Worm (Caenorhabditis elegans) whole organism, L4 larva: ENCODE data around the gene ZC116.5.
A peak's percentile ranks its signal among the peaks of the same experiment; 100 is the strongest.

Experiments
- F26F4.8 ChIP-seq: fragments of 200-800 bp; sonication (Bioruptor generic); conservative IDR thresholded peaks from 2 replicates; pipeline ENCODE4 v1.3.6; 2022; ENCODE audit warnings: missing genetic modification characterization, missing compliant biosample characterization
- F44E2.7 ChIP-seq: fragments of 200-800 bp; sonication (Bioruptor generic); IDR thresholded peaks from 2 replicates; pipeline ENCODE4 v2.1.2; 2022; ENCODE audit warnings: missing genetic modification characterization, missing compliant biosample characterization
- T26A8.4 ChIP-seq: fragments of 200-800 bp; sonication (Bioruptor generic); IDR thresholded peaks from 2 replicates; pipeline ENCODE4 v1.3.6; 2022; ENCODE audit warnings: missing genetic modification characterization, missing compliant biosample characterization
- ZK337.2 ChIP-seq: fragments of 200-800 bp; sonication (Bioruptor generic); IDR thresholded peaks from 2 replicates; pipeline ENCODE4 v1.3.6; 2022; ENCODE audit warnings: missing genetic modification reagents, missing genetic modification characterization, missing compliant biosample characterization
- ama-1 ChIP-seq: fragments of 150-350 bp; optimal IDR thresholded peaks from 2 replicates; lab custom pipeline; 2014; ENCODE audit warnings: inconsistent platforms, mixed read lengths
- attf-4 ChIP-seq: sonication (generic microtip); optimal IDR thresholded peaks from 3 replicates; lab custom pipeline; 2017; ENCODE audit warnings: missing biosample characterization, missing genetic modification characterization
- ceh-20 ChIP-seq: fragments of 200-800 bp; sonication (Bioruptor generic); IDR thresholded peaks from 2 replicates; pipeline ENCODE4 v1.3.6; 2022; ENCODE audit warnings: missing genetic modification reagents, missing genetic modification characterization, missing compliant biosample characterization
- ceh-62 ChIP-seq: sonication (generic microtip); optimal IDR thresholded peaks from 2 replicates; lab custom pipeline; 2017; ENCODE audit warnings: missing biosample characterization, missing genetic modification characterization
- daf-12 ChIP-seq: fragments of 150-350 bp; optimal IDR thresholded peaks from 2 replicates; lab custom pipeline; 2014; ENCODE audit warnings: missing biosample characterization, missing genetic modification reagents, missing genetic modification characterization
- daf-16 ChIP-seq, 3 experiments: sonication (generic microtip); optimal IDR thresholded peaks; 2 replicates each; lab custom pipeline; 2016 to 2017; ENCODE audit warnings: missing genetic modification characterization in 3 of 3, missing genetic modification reagents in 3 of 3, mild to moderate bottlenecking in 2 of 3, missing compliant biosample characterization in 2 of 3, missing biosample characterization in 1 of 3, moderate library complexity in 1 of 3
- dmd-8 ChIP-seq: fragments of 200-800 bp; sonication (Bioruptor generic); IDR thresholded peaks from 2 replicates; pipeline ENCODE4 v1.3.6; 2022; ENCODE audit warnings: missing genetic modification characterization, missing compliant biosample characterization
- dmd-9 ChIP-seq: fragments of 200-800 bp; sonication (Bioruptor generic); IDR thresholded peaks from 2 replicates; pipeline ENCODE4 v1.3.6; 2022; ENCODE audit warnings: missing genetic modification reagents, missing genetic modification characterization, missing compliant biosample characterization
- dpl-1 ChIP-seq: fragments of 150-350 bp; optimal IDR thresholded peaks from 2 replicates; lab custom pipeline; 2014; ENCODE audit warnings: missing biosample characterization, missing genetic modification reagents, missing genetic modification characterization
- dve-1 ChIP-seq: sonication (generic microtip); optimal IDR thresholded peaks from 2 replicates; lab custom pipeline; 2017; ENCODE audit warnings: antibody characterized with exemption, mild to moderate bottlenecking, missing genetic modification characterization, missing compliant biosample characterization; ENCODE audit not compliant: insufficient read depth
- egl-27 ChIP-seq: sonication (generic microtip); optimal IDR thresholded peaks from 3 replicates; lab custom pipeline; 2017; ENCODE audit warnings: missing biosample characterization, missing genetic modification reagents, missing genetic modification characterization
- egl-43 ChIP-seq: fragments of 200-800 bp; sonication (Bioruptor generic); IDR thresholded peaks from 2 replicates; pipeline ENCODE4 v1.3.6; 2022; ENCODE audit warnings: missing genetic modification reagents, missing genetic modification characterization, missing compliant biosample characterization
- fkh-10 ChIP-seq: fragments of 150-350 bp; optimal IDR thresholded peaks from 2 replicates; lab custom pipeline; 2014; ENCODE audit warnings: missing biosample characterization, missing genetic modification reagents, missing genetic modification characterization
- gei-8 ChIP-seq: fragments of 200-800 bp; sonication (Bioruptor generic); optimal IDR thresholded peaks from 2 replicates; lab custom pipeline; 2018; ENCODE audit warnings: mild to moderate bottlenecking, missing genetic modification characterization, missing compliant biosample characterization
- hif-1 ChIP-seq, 2 experiments: sonication (generic microtip); optimal IDR thresholded peaks; 2 replicates each; lab custom pipeline; 2016 to 2017; ENCODE audit warnings: missing compliant biosample characterization in 2 of 2, missing genetic modification characterization in 2 of 2, missing genetic modification reagents in 2 of 2, missing genotype in 2 of 2, mild to moderate bottlenecking in 1 of 2
- hlh-11 ChIP-seq: fragments of 200-800 bp; sonication (Bioruptor generic); optimal IDR thresholded peaks from 2 replicates; lab custom pipeline; 2018; ENCODE audit warnings: mild to moderate bottlenecking, missing genetic modification characterization, missing compliant biosample characterization
- hlh-30 ChIP-seq: sonication (generic microtip); optimal IDR thresholded peaks from 2 replicates; lab custom pipeline; 2017; ENCODE audit warnings: antibody characterized with exemption, mild to moderate bottlenecking, missing genetic modification characterization, missing compliant biosample characterization; ENCODE audit not compliant: insufficient read depth
- hmg-1.1 ChIP-seq: fragments of 200-800 bp; sonication (Bioruptor generic); IDR thresholded peaks from 2 replicates; pipeline ENCODE4 v1.3.6; 2022; ENCODE audit warnings: missing genetic modification reagents, missing genetic modification characterization, missing compliant biosample characterization
- lim-7 ChIP-seq: fragments of 200-800 bp; sonication (Bioruptor generic); IDR thresholded peaks from 2 replicates; pipeline ENCODE4 v1.3.6; 2022; ENCODE audit warnings: missing genetic modification characterization, missing compliant biosample characterization
- lin-13 ChIP-seq: fragments of 150-350 bp; optimal IDR thresholded peaks from 2 replicates; lab custom pipeline; 2014; ENCODE audit warnings: missing biosample characterization, missing genetic modification reagents, missing genetic modification characterization
- lir-3 ChIP-seq: sonication (generic microtip); optimal IDR thresholded peaks from 2 replicates; lab custom pipeline; 2016; ENCODE audit warnings: mild to moderate bottlenecking, missing genetic modification characterization, missing compliant biosample characterization
- madf-9 ChIP-seq: fragments of 200-800 bp; sonication (Bioruptor generic); conservative IDR thresholded peaks from 2 replicates; pipeline ENCODE4 v1.3.6; 2022; ENCODE audit warnings: missing genetic modification reagents, missing genetic modification characterization, missing compliant biosample characterization
- mdl-1 ChIP-seq, 2 experiments: fragments of 150-350 bp in 1 of 2; sonication (generic microtip) in 1 of 2; optimal IDR thresholded peaks; 2 replicates each; lab custom pipeline; 2014 to 2017; ENCODE audit warnings: missing biosample characterization in 2 of 2, missing genetic modification characterization in 2 of 2
- mdt-29 ChIP-seq: fragments of 200-800 bp; sonication (Bioruptor generic); IDR thresholded peaks from 2 replicates; pipeline ENCODE4 v1.3.6; 2022; ENCODE audit warnings: missing genetic modification reagents, missing genetic modification characterization, missing compliant biosample characterization
- mep-1 ChIP-seq: fragments of 150-350 bp; sonication (generic microtip); optimal IDR thresholded peaks from 3 replicates; lab custom pipeline; 2014; ENCODE audit warnings: missing biosample characterization, missing genetic modification characterization
- mes-2 ChIP-seq: sonication (generic microtip); optimal IDR thresholded peaks from 2 replicates; lab custom pipeline; 2016; ENCODE audit warnings: missing genotype, mild to moderate bottlenecking, missing genetic modification characterization, missing compliant biosample characterization; ENCODE audit not compliant: poor library complexity, severe bottlenecking
- mxl-2 ChIP-seq: fragments of 200-800 bp; sonication (Bioruptor generic); conservative IDR thresholded peaks from 2 replicates; pipeline ENCODE4 v1.3.6; 2022; ENCODE audit warnings: missing genetic modification reagents, missing genetic modification characterization, missing compliant biosample characterization
- mxl-3 ChIP-seq: fragments of 200-800 bp; sonication (Bioruptor generic); optimal IDR thresholded peaks from 2 replicates; lab custom pipeline; 2018; ENCODE audit warnings: mild to moderate bottlenecking, missing genetic modification characterization, missing compliant biosample characterization
- nhr-237 ChIP-seq: sonication (generic microtip); optimal IDR thresholded peaks from 2 replicates; lab custom pipeline; 2017; ENCODE audit warnings: missing biosample characterization, missing genetic modification characterization
- nhr-42 ChIP-seq: fragments of 200-800 bp; sonication (Bioruptor generic); IDR thresholded peaks from 2 replicates; pipeline ENCODE4 v1.3.6; 2022; ENCODE audit warnings: missing genetic modification characterization, missing compliant biosample characterization
- nhr-48 ChIP-seq: sonication (generic microtip); optimal IDR thresholded peaks from 2 replicates; lab custom pipeline; 2016; ENCODE audit warnings: mild to moderate bottlenecking, missing genetic modification characterization, missing compliant biosample characterization
- nhr-76 ChIP-seq: fragments of 150-350 bp; optimal IDR thresholded peaks from 2 replicates; lab custom pipeline; 2014; ENCODE audit warnings: missing biosample characterization, missing genetic modification characterization
- pha-4 ChIP-seq, 2 experiments: fragments of 150-350 bp in 1 of 2; fragments of 200-800 bp in 1 of 2; sonication (Bioruptor generic) in 1 of 2; IDR thresholded peaks in 1 of 2; optimal IDR thresholded peaks in 1 of 2; 2 replicates each; pipeline versions ENCODE4 v1.3.6 to Lab custom; 2014 to 2022; ENCODE audit warnings: missing genetic modification characterization in 2 of 2, missing genetic modification reagents in 2 of 2, missing biosample characterization in 1 of 2, missing compliant biosample characterization in 1 of 2
- php-3 ChIP-seq: fragments of 200-800 bp; sonication (Bioruptor generic); IDR thresholded peaks from 2 replicates; pipeline ENCODE4 v1.3.6; 2022; ENCODE audit warnings: missing genetic modification reagents, missing genetic modification characterization, missing compliant biosample characterization
- sdz-12 ChIP-seq: fragments of 200-800 bp; sonication (Bioruptor generic); optimal IDR thresholded peaks from 2 replicates; lab custom pipeline; 2018; ENCODE audit warnings: mild to moderate bottlenecking, missing genetic modification characterization, missing compliant biosample characterization
- skn-1 ChIP-seq: fragments of 150-350 bp; optimal IDR thresholded peaks from 2 replicates; lab custom pipeline; 2014; ENCODE audit warnings: missing biosample characterization, missing genetic modification characterization
- snpc-1.2 ChIP-seq: fragments of 200-800 bp; sonication (Bioruptor generic); IDR thresholded peaks from 2 replicates; pipeline ENCODE4 v1.3.6; 2022; ENCODE audit warnings: missing genetic modification reagents, missing genetic modification characterization, missing compliant biosample characterization
- snpc-4 ChIP-seq: fragments of 150-350 bp; optimal IDR thresholded peaks from 2 replicates; lab custom pipeline; 2014; ENCODE audit warnings: missing biosample characterization, missing genetic modification characterization
- spr-3 ChIP-seq: fragments of 200-800 bp; sonication (Bioruptor generic); optimal IDR thresholded peaks from 2 replicates; lab custom pipeline; 2018; ENCODE audit warnings: mild to moderate bottlenecking, missing genetic modification characterization, missing compliant biosample characterization
- tra-1 ChIP-seq: fragments of 200-800 bp; sonication (Bioruptor generic); IDR thresholded peaks from 2 replicates; pipeline ENCODE4 v1.3.6; 2022; ENCODE audit warnings: missing genetic modification reagents, missing genetic modification characterization, missing compliant biosample characterization
- zag-1 ChIP-seq: fragments of 150-350 bp; optimal IDR thresholded peaks from 2 replicates; lab custom pipeline; 2014; ENCODE audit warnings: missing biosample characterization, missing genetic modification characterization
- zfp-3 ChIP-seq: fragments of 200-800 bp; sonication (Bioruptor generic); conservative IDR thresholded peaks from 2 replicates; pipeline ENCODE4 v1.3.6; 2022; ENCODE audit warnings: missing genetic modification reagents, missing genetic modification characterization, missing compliant biosample characterization
- zip-2 ChIP-seq: fragments of 150-350 bp; optimal IDR thresholded peaks from 2 replicates; lab custom pipeline; 2014; ENCODE audit warnings: missing biosample characterization, missing genetic modification characterization
- ztf-7 ChIP-seq: fragments of 150-350 bp; optimal IDR thresholded peaks from 2 replicates; lab custom pipeline; 2014; ENCODE audit warnings: missing biosample characterization, missing genetic modification characterization

The ZC116.5 gene

DNA sequence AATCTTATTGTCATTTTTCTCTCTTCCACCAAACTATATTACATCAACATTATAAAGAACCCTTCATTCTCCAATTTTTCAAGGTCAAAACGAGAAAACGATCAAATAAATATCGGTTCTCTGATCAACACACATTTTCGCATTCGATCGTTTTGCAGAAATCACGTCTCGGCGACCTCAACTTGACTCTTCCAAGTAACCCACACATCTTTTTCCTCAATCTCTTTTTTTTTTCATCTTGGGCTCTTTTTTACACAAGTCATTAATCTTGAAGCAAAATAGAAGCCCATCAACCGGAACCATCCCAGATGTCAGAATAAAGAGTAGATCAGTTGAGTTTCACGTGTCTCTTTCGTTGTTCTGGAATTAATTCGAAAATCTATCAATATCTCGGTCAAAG is 27.5 kb upstream of the ZC116.5 start (continued):
- no peak for TF ChIP-seq hif-1 (tag; optimal IDR thresholded peaks at IDR 0.05; lab: Kevin White, UChicago)
- TF ChIP-seq T26A8.4 (GFP tag; lab: Robert Waterston, UW) = no peak
- TF ChIP-seq snpc-4 (tag; lab: Kevin White, UChicago) = no peak
- no peak for TF ChIP-seq ZK337.2 (GFP tag; lab: Robert Waterston, UW)
- peak; percentile 26 for TF ChIP-seq hlh-30 (tag; lab: Kevin White, UChicago)
- TF ChIP-seq skn-1 = no peak
- TF ChIP-seq daf-16 (GFP tag; optimal IDR thresholded peaks at IDR 0.05; lab: Kevin White, UChicago) = peak in 1 of 2 experiments; percentile 50
- TF ChIP-seq daf-16 (tag; optimal IDR thresholded peaks at IDR 0.05; lab: Kevin White, UChicago) = no peak
- no peak for TF ChIP-seq dmd-9 (GFP tag; lab: Robert Waterston, UW)
- no peak for TF ChIP-seq php-3 (GFP tag; lab: Robert Waterston, UW)
- TF ChIP-seq egl-27 = no peak
- TF ChIP-seq F26F4.8 (GFP tag; lab: Robert Waterston, UW) = no peak
- TF ChIP-seq F44E2.7 (GFP tag; lab: Robert Waterston, UW) = no peak
- no peak for TF ChIP-seq egl-43 (GFP tag; lab: Robert Waterston, UW)
- TF ChIP-seq spr-3 (GFP tag; lab: Kevin White, UChicago) = no peak
- no peak for TF ChIP-seq lir-3 (tag; lab: Kevin White, UChicago)
- TF ChIP-seq ceh-20 (GFP tag; lab: Robert Waterston, UW) = no peak
- TF ChIP-seq dpl-1 (GFP tag; lab: Kevin White, UChicago) = no peak
- TF ChIP-seq attf-4 (tag; lab: Kevin White, UChicago) = no peak
- no peak for TF ChIP-seq nhr-76
- no peak for TF ChIP-seq ceh-62 (tag; lab: Kevin White, UChicago)
- TF ChIP-seq zag-1 (tag; lab: Kevin White, UChicago) = no peak
- no peak for TF ChIP-seq dve-1 (tag; lab: Kevin White, UChicago)
- TF ChIP-seq mes-2 = no peak
- peak; percentile 42 for TF ChIP-seq hlh-11 (tag; lab: Kevin White, UChicago)
- TF ChIP-seq zfp-3 (GFP tag; lab: Robert Waterston, UW) = no peak
- no peak for TF ChIP-seq mxl-2 (GFP tag; lab: Robert Waterston, UW)
- no peak for TF ChIP-seq mdt-29 (GFP tag; lab: Robert Waterston, UW)
- TF ChIP-seq pha-4 (GFP tag; IDR thresholded peaks at IDR 0.05; lab: Robert Waterston, UW) = no peak
- no peak for TF ChIP-seq pha-4 (tag; optimal IDR thresholded peaks at IDR 0.05; lab: Kevin White, UChicago)
- TF ChIP-seq fkh-10 = no peak
- TF ChIP-seq ztf-7 = no peak
- no peak for TF ChIP-seq sdz-12
- peak in 1 of 2 experiments; percentile 20 for TF ChIP-seq mdl-1 (tag; optimal IDR thresholded peaks at IDR 0.05; lab: Kevin White, UChicago)
- no peak for TF ChIP-seq gei-8
- no peak for TF ChIP-seq mxl-3 (GFP tag; lab: Kevin White, UChicago)
- TF ChIP-seq madf-9 = no peak
- TF ChIP-seq tra-1 (GFP tag; lab: Robert Waterston, UW) = 0 out of 2 replicates have a peak, but pooled peaks have one; percentile 43
- TF ChIP-seq daf-12 (tag; lab: Kevin White, UChicago) = no peak
- no peak for TF ChIP-seq dmd-8 (GFP tag; lab: Robert Waterston, UW)
- no peak for TF ChIP-seq snpc-1.2 (GFP tag; lab: Robert Waterston, UW)
- no peak for TF ChIP-seq zip-2
- peak; percentile 1 for TF ChIP-seq mep-1 (tag; lab: Kevin White, UChicago)
- no peak for TF ChIP-seq lim-7 (GFP tag; lab: Robert Waterston, UW)
- no peak for TF ChIP-seq lin-13
- TF ChIP-seq nhr-237 (tag; lab: Kevin White, UChicago) = no peak
- TF ChIP-seq ama-1 (lab: Kevin White, UChicago) = no peak
- TF ChIP-seq nhr-48 (tag; lab: Kevin White, UChicago) = peak; percentile 13
- no peak for TF ChIP-seq hmg-1.1 (GFP tag; lab: Robert Waterston, UW)
- no peak for TF ChIP-seq nhr-42 (GFP tag; lab: Robert Waterston, UW)
- TF ChIP-seq, all 104 proteins: peak for 10
